Worm (Caenorhabditis elegans): Measurements from ENCODE around the gene plpp-1.2.
A peak's percentile ranks its signal among the peaks of the same experiment; 100 is the strongest.

Gene plpp-1.2

DNA sequence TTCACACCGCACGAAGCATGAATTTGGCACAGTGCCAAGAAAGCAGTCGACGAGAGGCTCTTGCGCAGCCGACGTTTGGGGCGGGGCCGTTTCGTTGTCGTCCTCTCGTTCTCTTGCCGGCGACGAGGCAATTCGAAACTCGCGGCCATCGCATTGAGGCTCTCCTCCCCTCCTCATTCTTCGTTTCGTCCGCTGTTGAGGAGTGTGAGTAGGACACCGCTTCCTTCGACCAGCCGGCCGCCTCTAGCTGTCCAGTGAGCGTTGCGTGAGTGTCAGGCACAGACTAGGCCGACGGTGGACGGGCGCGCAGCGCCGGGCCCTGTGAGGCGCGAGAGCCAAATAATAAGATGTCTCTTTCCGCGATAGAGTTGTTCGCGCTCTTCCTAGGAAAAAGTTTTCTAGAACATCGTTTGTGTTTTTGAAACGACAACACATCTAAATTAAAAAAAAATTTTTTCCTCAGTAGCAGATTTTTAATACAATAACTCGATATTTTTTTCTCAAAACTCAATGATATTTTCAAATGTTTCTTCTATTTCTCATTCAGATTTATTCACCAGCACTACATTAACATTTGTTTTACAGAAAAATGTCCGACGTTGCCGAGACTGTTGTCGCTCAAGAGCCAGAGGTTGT, 6.7 kb downstream of the plpp-1.2 start, which contains the start of the genes T28D9.11 and T28D9.1 (continued):
- TF ChIP-seq Y95B8A.8 (GFP tag; IDR thresholded peaks at IDR 0.05) (no peak), fkh-3 (tag; optimal IDR thresholded peaks at IDR 0.05) (no peak), madf-10 (tag; optimal IDR thresholded peaks at IDR 0.05) (peak; percentile 28), nfya-1 (tag; optimal IDR thresholded peaks at IDR 0.05; ENCODE audit: borderline replicate concordance, insufficient read depth) (no peak), F33H1.4 (GFP tag; IDR thresholded peaks at IDR 0.05) (peak; percentile 49), ztf-28 (GFP tag; IDR thresholded peaks at IDR 0.05) (no peak), akir-1 (GFP tag; optimal IDR thresholded peaks at IDR 0.05) (no peak), let-607 (tag; optimal IDR thresholded peaks at IDR 0.05) (no peak), ccch-3 (GFP tag; optimal IDR thresholded peaks at IDR 0.05) (no peak), nhr-90 (tag; optimal IDR thresholded peaks at IDR 0.05) (no peak), F57A8.1 (GFP tag; optimal IDR thresholded peaks at IDR 0.05) (no peak), snpc-1.3 (tag; optimal IDR thresholded peaks at IDR 0.05; ENCODE audit: insufficient read depth) (no peak), rcor-1 (GFP tag; IDR thresholded peaks at IDR 0.05) (peak; percentile 60), efl-1 (GFP tag; optimal IDR thresholded peaks at IDR 0.05) (no peak), sea-2 (GFP tag; IDR thresholded peaks at IDR 0.05) (no peak), lsl-1 (GFP tag; optimal IDR thresholded peaks at IDR 0.05) (no peak), let-526 (GFP tag; IDR thresholded peaks at IDR 0.05) (no peak), rpc-1 (optimal IDR thresholded peaks at IDR 0.05) (no peak), rpc-1 (tag; optimal IDR thresholded peaks at IDR 0.05) (no peak), ceh-91 (GFP tag; IDR thresholded peaks at IDR 0.05) (0 out of 2 replicates have a peak, but pooled peaks have one; percentile 25), lin-26 (GFP tag; IDR thresholded peaks at IDR 0.05) (peak; percentile 61; the same call in 1 of the 2 replicates), Y53G8AR.9 (GFP tag; conservative IDR thresholded peaks at IDR 0.05) (no peak), ceh-58 (GFP tag; IDR thresholded peaks at IDR 0.05) (no peak), repo-1 (tag; optimal IDR thresholded peaks at IDR 0.05) (no peak), atf-7 (tag; optimal IDR thresholded peaks at IDR 0.05) (no peak), ceh-27 (GFP tag; optimal IDR thresholded peaks at IDR 0.05) (peak; percentile 71), F37B4.10 (GFP tag; IDR thresholded peaks at IDR 0.05) (no peak), nfyb-1 (GFP tag; IDR thresholded peaks at IDR 0.05) (peak; percentile 34; the same call in 1 of the 2 replicates), B0035.1 (tag; optimal IDR thresholded peaks at IDR 0.05) (no peak), zfh-2 (GFP tag; conservative IDR thresholded peaks at IDR 0.05) (peak; percentile 99), xnd-1 (tag; optimal IDR thresholded peaks at IDR 0.05) (no peak), lin-40 (tag; optimal IDR thresholded peaks at IDR 0.05) (peak; percentile 22), snpc-3.4 (tag; optimal IDR thresholded peaks at IDR 0.05) (no peak), D2030.7 (GFP tag; IDR thresholded peaks at IDR 0.05) (no peak; the same call in none of the 2 replicates), dpff-1 (tag; optimal IDR thresholded peaks at IDR 0.05) (no peak), hlh-12 (tag; optimal IDR thresholded peaks at IDR 0.05) (no peak), hsf-1 (GFP tag; IDR thresholded peaks at IDR 0.05) (no peak), chd-7 (tag; optimal IDR thresholded peaks at IDR 0.05) (peak; percentile 12), pbrm-1 (GFP tag; IDR thresholded peaks at IDR 0.05) (0 out of 2 replicates have a peak, but pooled peaks have one; percentile 25), F55B11.4 (tag; optimal IDR thresholded peaks at IDR 0.05; ENCODE audit: borderline replicate concordance, insufficient read depth) (no peak), nfya-2 (GFP tag; IDR thresholded peaks at IDR 0.05) (no peak), egl-44 (GFP tag; IDR thresholded peaks at IDR 0.05) (peak; percentile 35; the same call in 1 of the 2 replicates), mel-28 (tag; optimal IDR thresholded peaks at IDR 0.05; ENCODE audit: borderline replicate concordance) (no peak), hlh-26 (GFP tag; conservative IDR thresholded peaks at IDR 0.05) (no peak), snpc-1.1 (tag; optimal IDR thresholded peaks at IDR 0.05; ENCODE audit: insufficient read depth) (no peak), lag-1 (GFP tag; IDR thresholded peaks at IDR 0.05) (no peak), ZK185.1 (tag; optimal IDR thresholded peaks at IDR 0.05; ENCODE audit: poor library complexity, severe bottlenecking) (no peak)
